Worm (Caenorhabditis elegans) whole organism, L3 larva: ENCODE results near the gene Y5H2A.1.
A peak's percentile ranks its signal among the peaks of the same experiment; 100 is the strongest.

Source experiments
- ZK546.5 ChIP-seq: sonication (generic microtip); optimal IDR thresholded peaks from 2 replicates; lab custom pipeline; 2017; ENCODE audit warnings: missing biosample characterization, missing genetic modification characterization
- aly-2 ChIP-seq: fragments of 150-350 bp; optimal IDR thresholded peaks from 2 replicates; lab custom pipeline; 2014; ENCODE audit warnings: missing biosample characterization, missing genetic modification characterization
- ceh-16 ChIP-seq: sonication (generic microtip); optimal IDR thresholded peaks from 2 replicates; lab custom pipeline; 2017; ENCODE audit warnings: missing biosample characterization, missing genetic modification characterization
- ceh-28 ChIP-seq: fragments of 150-350 bp; optimal IDR thresholded peaks from 2 replicates; lab custom pipeline; 2014; ENCODE audit warnings: missing biosample characterization, missing genetic modification reagents, missing genetic modification characterization
- ceh-82 ChIP-seq: fragments of 150-350 bp; optimal IDR thresholded peaks from 2 replicates; lab custom pipeline; 2014; ENCODE audit warnings: missing biosample characterization, missing genetic modification characterization
- ceh-9 ChIP-seq: sonication (generic microtip); optimal IDR thresholded peaks from 2 replicates; lab custom pipeline; 2018; ENCODE audit warnings: missing biosample characterization, missing genetic modification characterization
- daf-12 ChIP-seq: fragments of 150-350 bp; optimal IDR thresholded peaks from 2 replicates; lab custom pipeline; 2014; ENCODE audit warnings: missing biosample characterization, missing genetic modification reagents, missing genetic modification characterization
- egl-27 ChIP-seq: sonication (generic microtip); optimal IDR thresholded peaks from 4 replicates; lab custom pipeline; 2017; ENCODE audit warnings: missing biosample characterization, missing genetic modification reagents, missing genetic modification characterization
- elt-1 ChIP-seq: fragments of 150-350 bp; optimal IDR thresholded peaks from 2 replicates; lab custom pipeline; 2014; ENCODE audit warnings: missing biosample characterization, missing genetic modification characterization
- elt-2 ChIP-seq: sonication (generic microtip); optimal IDR thresholded peaks from 2 replicates; lab custom pipeline; 2016; ENCODE audit warnings: missing genetic modification reagents, mild to moderate bottlenecking, missing genetic modification characterization, missing compliant biosample characterization
- elt-3 ChIP-seq, 3 experiments: fragments of 150-350 bp in 1 of 3; sonication (generic microtip) in 2 of 3; optimal IDR thresholded peaks; 2 replicates in 2 of 3; 4 replicates in 1 of 3; lab custom pipeline; 2014 to 2017; ENCODE audit warnings: missing biosample characterization in 3 of 3, missing genetic modification characterization in 3 of 3
- eor-1 ChIP-seq, 2 experiments: fragments of 150-350 bp; optimal IDR thresholded peaks; 2 replicates each; lab custom pipeline; 2014 to 2018; ENCODE audit warnings: missing biosample characterization in 2 of 2, missing genetic modification characterization in 2 of 2
- fos-1 ChIP-seq: fragments of 150-350 bp; optimal IDR thresholded peaks from 2 replicates; lab custom pipeline; 2014; ENCODE audit warnings: missing biosample characterization, missing genetic modification characterization
- hmg-11 ChIP-seq: sonication (generic microtip); optimal IDR thresholded peaks from 2 replicates; lab custom pipeline; 2016; ENCODE audit warnings: missing genetic modification characterization, missing compliant biosample characterization
- jun-1 ChIP-seq: fragments of 150-350 bp; optimal IDR thresholded peaks from 2 replicates; lab custom pipeline; 2014; ENCODE audit warnings: missing biosample characterization, missing genetic modification reagents, missing genetic modification characterization
- lin-15B ChIP-seq: fragments of 150-350 bp; optimal IDR thresholded peaks from 2 replicates; lab custom pipeline; 2014; ENCODE audit warnings: missing biosample characterization, missing genetic modification characterization
- lin-39 ChIP-seq: fragments of 150-350 bp; optimal IDR thresholded peaks from 2 replicates; lab custom pipeline; 2018; ENCODE audit warnings: missing biosample characterization, missing genetic modification reagents, missing genetic modification characterization
- lsy-12 ChIP-seq: sonication (generic microtip); optimal IDR thresholded peaks from 2 replicates; lab custom pipeline; 2016; ENCODE audit warnings: mild to moderate bottlenecking, missing genetic modification characterization, missing compliant biosample characterization
- mdl-1 ChIP-seq: fragments of 150-350 bp; optimal IDR thresholded peaks from 2 replicates; lab custom pipeline; 2014; ENCODE audit warnings: missing biosample characterization, missing genetic modification characterization
- mml-1 ChIP-seq: fragments of 150-350 bp; sonication (generic microtip); optimal IDR thresholded peaks from 3 replicates; lab custom pipeline; 2014; ENCODE audit warnings: missing biosample characterization, missing genetic modification characterization
- nfya-1 ChIP-seq: sonication (generic microtip); optimal IDR thresholded peaks from 2 replicates; lab custom pipeline; 2017; ENCODE audit warnings: missing genetic modification characterization, mild to moderate bottlenecking, missing compliant biosample characterization, antibody characterized with exemption, moderate library complexity; ENCODE audit not compliant: insufficient read depth
- nhr-11 ChIP-seq: fragments of 150-350 bp; optimal IDR thresholded peaks from 2 replicates; lab custom pipeline; 2014; ENCODE audit warnings: missing biosample characterization, missing genetic modification characterization
- nhr-12 ChIP-seq: fragments of 150-350 bp; optimal IDR thresholded peaks from 2 replicates; lab custom pipeline; 2014; ENCODE audit warnings: missing biosample characterization, missing genetic modification characterization
- nhr-237 ChIP-seq: fragments of 150-350 bp; optimal IDR thresholded peaks from 2 replicates; lab custom pipeline; 2014; ENCODE audit warnings: missing biosample characterization, missing genetic modification characterization
- nhr-25 ChIP-seq: sonication (generic microtip); optimal IDR thresholded peaks from 2 replicates; lab custom pipeline; 2017; ENCODE audit warnings: missing biosample characterization, missing genetic modification characterization
- nhr-28 ChIP-seq: fragments of 150-350 bp; optimal IDR thresholded peaks from 2 replicates; lab custom pipeline; 2014; ENCODE audit warnings: missing biosample characterization, missing genetic modification characterization
- nhr-43 ChIP-seq: sonication (generic microtip); optimal IDR thresholded peaks from 2 replicates; lab custom pipeline; 2016; ENCODE audit warnings: mild to moderate bottlenecking, missing genetic modification characterization, missing compliant biosample characterization; ENCODE audit not compliant: poor library complexity, severe bottlenecking
- nhr-67 ChIP-seq: fragments of 150-350 bp; optimal IDR thresholded peaks from 2 replicates; lab custom pipeline; 2014; ENCODE audit warnings: missing biosample characterization, missing genetic modification characterization
- nhr-76 ChIP-seq: fragments of 150-350 bp; sonication (generic microtip); optimal IDR thresholded peaks from 5 replicates; lab custom pipeline; 2014; ENCODE audit warnings: missing biosample characterization, missing genetic modification characterization
- nhr-77 ChIP-seq: fragments of 150-350 bp; optimal IDR thresholded peaks from 2 replicates; lab custom pipeline; 2014; ENCODE audit warnings: missing biosample characterization, missing genetic modification characterization
- pha-4 ChIP-seq: fragments of 150-350 bp; optimal IDR thresholded peaks from 2 replicates; lab custom pipeline; 2014; ENCODE audit warnings: missing biosample characterization, missing genetic modification reagents, missing genetic modification characterization
- pqm-1 ChIP-seq: fragments of 150-350 bp; optimal IDR thresholded peaks from 2 replicates; lab custom pipeline; 2017; ENCODE audit warnings: missing biosample characterization, missing genetic modification characterization, inconsistent platforms
- sea-2 ChIP-seq: fragments of 150-350 bp; sonication (generic microtip); optimal IDR thresholded peaks from 4 replicates; lab custom pipeline; 2014; ENCODE audit warnings: missing biosample characterization, missing genetic modification reagents, missing genetic modification characterization
- skn-1 ChIP-seq: fragments of 150-350 bp; optimal IDR thresholded peaks from 2 replicates; lab custom pipeline; 2014; ENCODE audit warnings: missing biosample characterization, missing genetic modification characterization
- snpc-4 ChIP-seq: fragments of 150-350 bp; optimal IDR thresholded peaks from 2 replicates; lab custom pipeline; 2014; ENCODE audit warnings: missing biosample characterization, missing genetic modification characterization
- tbx-2 ChIP-seq: sonication (generic microtip); optimal IDR thresholded peaks from 2 replicates; lab custom pipeline; 2016; ENCODE audit warnings: mild to moderate bottlenecking, missing genetic modification characterization, missing compliant biosample characterization
- unc-39 ChIP-seq: sonication (generic microtip); optimal IDR thresholded peaks from 4 replicates; lab custom pipeline; 2017; ENCODE audit warnings: missing biosample characterization, missing genetic modification characterization
- unc-62 ChIP-seq: fragments of 150-350 bp; sonication (generic microtip); optimal IDR thresholded peaks from 4 replicates; lab custom pipeline; 2014; ENCODE audit warnings: missing biosample characterization, missing genetic modification reagents, missing genetic modification characterization
- zag-1 ChIP-seq: fragments of 150-350 bp; optimal IDR thresholded peaks from 2 replicates; lab custom pipeline; 2014; ENCODE audit warnings: missing biosample characterization, missing genetic modification characterization
- ztf-11 ChIP-seq: fragments of 150-350 bp; optimal IDR thresholded peaks from 2 replicates; lab custom pipeline; 2014; ENCODE audit warnings: missing biosample characterization, missing genetic modification characterization
- ztf-4 ChIP-seq: fragments of 150-350 bp; optimal IDR thresholded peaks from 2 replicates; lab custom pipeline; 2014; ENCODE audit warnings: missing biosample characterization, missing genetic modification characterization

Gene Y5H2A.1

ce11 chrV:2300905-2301304 is 29.3 kb upstream of the Y5H2A.1 start, which contains the start of gene Y19D10B.8:
Gene Y19D10B.8 (minus strand): TSS chrV:2301005.
- no peak for TF ChIP-seq ztf-4 (tag; lab: Kevin White, UChicago)
- no peak for TF ChIP-seq nhr-237 (tag; lab: Kevin White, UChicago)
- no peak for TF ChIP-seq zag-1 (tag; lab: Kevin White, UChicago)
- no peak for TF ChIP-seq pha-4 (tag; lab: Kevin White, UChicago)
- TF ChIP-seq daf-12 (tag; lab: Kevin White, UChicago): no peak
- no peak for TF ChIP-seq nhr-67
- no peak for TF ChIP-seq ceh-28 (tag; lab: Kevin White, UChicago)
- TF ChIP-seq eor-1 (tag; optimal IDR thresholded peaks at IDR 0.05; lab: Kevin White, UChicago): no peak
- no peak for TF ChIP-seq snpc-4 (tag; lab: Kevin White, UChicago)
- no peak for TF ChIP-seq pqm-1 (tag; lab: Kevin White, UChicago)
- TF ChIP-seq fos-1 (tag; lab: Kevin White, UChicago): no peak
- no peak for TF ChIP-seq lsy-12
- TF ChIP-seq jun-1 (tag; lab: Kevin White, UChicago): no peak
- no peak for TF ChIP-seq ceh-82 (tag; lab: Kevin White, UChicago)
- TF ChIP-seq unc-39 (tag; lab: Kevin White, UChicago): no peak
- no peak for TF ChIP-seq mdl-1
- no peak for TF ChIP-seq egl-27
- TF ChIP-seq tbx-2 (tag; lab: Kevin White, UChicago): no peak
- no peak for TF ChIP-seq elt-1 (tag; lab: Kevin White, UChicago)
- TF ChIP-seq, all 47 proteins: peak for 0

- TF ChIP-seq pqm-1 (tag; lab: Kevin White, UChicago) (peak; percentile 31), ztf-11 (tag; lab: Kevin White, UChicago) (no peak), elt-2 (tag; lab: Kevin White, UChicago) (peak; percentile 44), hmg-11 (no peak), nhr-25 (tag; lab: Kevin White, UChicago) (no peak), lsy-12 (no peak)
- TF ChIP-seq, all 47 proteins: peak for 2
Measured at ce11 chrV:2294577-2294976, 22.9 kb upstream of the Y5H2A.1 start, which contains the start of gene nhr-226. Gene nhr-226 (plus strand): TSS chrV:2294877.

DNA sequence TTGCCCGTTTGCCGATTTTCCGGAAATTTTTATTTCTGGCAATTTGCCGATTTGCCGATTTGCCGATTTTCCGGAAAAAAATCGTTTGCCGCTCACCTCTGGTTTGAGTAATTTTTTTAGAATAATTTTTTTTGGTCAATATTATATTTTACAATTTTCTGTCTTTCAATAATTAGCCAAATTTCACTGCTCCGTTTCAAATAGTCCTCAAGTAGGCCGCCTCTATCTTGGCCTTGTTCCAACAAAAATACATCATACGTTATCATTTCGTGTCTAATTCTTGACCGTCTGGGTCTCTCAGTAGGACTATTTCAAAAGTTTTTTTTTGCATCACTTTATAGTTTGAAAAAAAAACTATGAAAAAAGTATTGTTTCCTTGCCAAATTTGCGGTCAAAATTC is 20.6 kb upstream of the Y5H2A.1 start, which contains the start of gene nhr-115:
TSS of gene nhr-115 (plus strand) at position 301 of the 400 bp plus-strand sequence.
- TF ChIP-seq elt-3 (tag; optimal IDR thresholded peaks at IDR 0.05; lab: Kevin White, UChicago) (no peak), elt-2 (tag; lab: Kevin White, UChicago) (peak; percentile 37), ztf-11 (tag; lab: Kevin White, UChicago) (no peak)

DNA sequence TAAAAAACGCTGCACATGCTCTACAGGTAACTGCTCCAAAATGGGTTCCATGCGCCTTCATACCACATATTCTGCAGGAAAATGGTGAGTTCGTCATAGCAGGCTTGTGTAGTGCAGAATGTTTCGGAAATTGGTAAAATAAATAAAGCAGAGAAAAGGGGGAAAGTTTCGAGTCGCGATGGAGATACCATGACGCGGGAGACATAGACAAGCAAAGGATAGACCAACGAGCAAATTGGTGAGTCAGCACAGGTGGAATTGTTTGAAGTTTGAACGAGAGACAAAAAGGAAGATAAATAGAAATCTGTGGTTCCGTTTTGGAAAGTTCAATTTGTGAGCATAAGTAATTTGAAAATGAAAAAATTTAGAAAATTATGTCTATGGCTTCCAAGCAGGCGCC is 18.7 kb upstream of the Y5H2A.1 start, which contains the start of gene nhr-225:
TSS of gene nhr-225 (minus strand) at position 146 of the 400 bp plus-strand sequence.
- TF ChIP-seq mml-1: no peak
- TF ChIP-seq pha-4 (tag; lab: Kevin White, UChicago): peak; percentile 76

- TF ChIP-seq pha-4 (tag; lab: Kevin White, UChicago): peak; percentile 15
- TF ChIP-seq ceh-16 (tag; lab: Kevin White, UChicago): no peak
Measured at ce11 chrV:2285107-2285506, 13.5 kb upstream of the Y5H2A.1 start, which contains the start of gene nhr-227. Gene nhr-227 (plus strand): TSS chrV:2285432.

DNA sequence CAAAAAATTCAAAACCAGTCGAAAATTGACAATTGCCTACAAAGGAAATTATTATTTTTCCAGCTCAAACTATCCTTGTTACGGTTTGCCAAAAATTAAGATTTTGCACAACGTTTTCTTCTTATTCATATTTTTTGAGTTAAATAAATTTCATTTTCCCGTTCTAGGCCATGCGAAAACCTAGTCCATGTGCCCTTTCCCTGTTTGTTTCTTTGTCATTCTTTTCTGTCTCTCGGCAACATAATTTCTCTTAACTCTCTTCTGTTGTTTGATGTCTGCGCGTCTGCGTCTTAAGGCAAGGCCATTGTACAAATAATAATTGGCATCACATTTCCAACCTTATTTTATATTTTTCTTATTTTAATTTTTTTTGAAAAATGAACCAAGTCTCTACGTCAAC is 9.8 kb upstream of the Y5H2A.1 start, which contains the start of gene nhr-228:
TSS of gene nhr-228 (plus strand) at position 261 of the 400 bp plus-strand sequence.
- TF ChIP-seq egl-27: no peak
- TF ChIP-seq fos-1 (tag; lab: Kevin White, UChicago): no peak
- TF ChIP-seq skn-1: peak; percentile 84
- TF ChIP-seq nhr-11 (tag; lab: Kevin White, UChicago): no peak
- no peak for TF ChIP-seq aly-2
- TF ChIP-seq nhr-77 (tag; lab: Kevin White, UChicago): no peak
- no peak for TF ChIP-seq nhr-76 (tag; lab: Kevin White, UChicago)
- TF ChIP-seq unc-62 (GFP tag; lab: Kevin White, UChicago): no peak
- TF ChIP-seq ceh-16 (tag; lab: Kevin White, UChicago): no peak
- no peak for TF ChIP-seq ZK546.5 (tag; lab: Kevin White, UChicago)
- TF ChIP-seq lin-15B: peak; percentile 49
- TF ChIP-seq snpc-4 (tag; lab: Kevin White, UChicago): peak; percentile 17
- TF ChIP-seq nfya-1: peak; percentile 54
- TF ChIP-seq elt-2 (tag; lab: Kevin White, UChicago): peak; percentile 29
- TF ChIP-seq nhr-43: no peak
- TF ChIP-seq zag-1 (tag; lab: Kevin White, UChicago): no peak
- no peak for TF ChIP-seq elt-1 (tag; lab: Kevin White, UChicago)
- no peak for TF ChIP-seq ceh-28 (tag; lab: Kevin White, UChicago)
- no peak for TF ChIP-seq sea-2
- no peak for TF ChIP-seq mml-1
- no peak for TF ChIP-seq ceh-82 (tag; lab: Kevin White, UChicago)
- TF ChIP-seq nhr-237 (tag; lab: Kevin White, UChicago): no peak
- no peak for TF ChIP-seq unc-39 (tag; lab: Kevin White, UChicago)
- TF ChIP-seq tbx-2 (tag; lab: Kevin White, UChicago): no peak
- no peak for TF ChIP-seq ceh-9 (tag; lab: Kevin White, UChicago)
- TF ChIP-seq ztf-4 (tag; lab: Kevin White, UChicago): no peak
- TF ChIP-seq daf-12 (tag; lab: Kevin White, UChicago): no peak
- TF ChIP-seq lin-39 (tag; lab: Kevin White, UChicago): no peak
- TF ChIP-seq nhr-28 (tag; lab: Kevin White, UChicago): no peak
- TF ChIP-seq nhr-12 (tag; lab: Kevin White, UChicago): no peak
